Fruit fly (Drosophila melanogaster): ENCODE data around the gene me31B.

Gene me31B

DNA sequence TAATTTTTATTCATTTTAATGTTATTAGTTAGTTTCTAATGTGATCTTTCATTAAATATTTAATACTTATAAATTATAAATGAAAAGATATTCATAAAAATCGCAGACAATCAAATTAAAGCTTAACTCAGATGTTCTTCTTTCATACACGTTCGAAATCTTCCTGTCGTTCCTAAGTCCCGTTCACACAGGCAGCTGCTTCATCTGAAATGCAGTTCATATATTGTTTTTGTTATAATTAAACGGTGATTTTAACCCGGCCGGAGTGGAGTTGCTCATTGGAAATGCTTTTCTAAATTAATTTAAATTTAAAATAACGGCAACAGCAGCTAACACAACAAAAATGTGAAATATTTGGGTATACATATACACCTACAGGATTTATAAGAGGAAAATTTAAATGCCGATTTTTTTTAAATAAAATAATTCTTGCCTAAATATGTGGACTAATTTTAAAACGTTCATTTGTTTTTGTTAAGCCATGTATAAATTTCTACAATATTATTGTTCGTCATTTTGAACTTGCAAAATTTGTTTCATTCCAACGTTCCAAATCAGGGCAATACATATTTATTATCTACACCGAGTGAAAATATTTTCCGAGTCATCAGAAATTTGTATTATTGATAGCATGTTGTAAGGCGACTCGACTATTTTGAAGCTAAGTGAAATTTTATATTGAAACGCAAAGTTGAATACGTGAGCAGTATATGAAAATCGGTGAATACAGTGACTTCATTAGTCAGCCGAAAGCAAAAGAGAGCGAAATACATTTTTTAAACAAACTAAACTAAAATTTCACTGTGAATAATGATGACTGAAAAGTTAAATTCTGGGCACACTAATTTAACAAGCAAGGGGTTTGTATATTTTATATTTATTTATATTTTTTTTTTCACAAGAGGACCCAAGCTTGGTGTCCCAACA is at the start of gene me31B:
Gene me31B (plus strand): TSS at position 616 of the 927 bp plus-strand sequence.
- TF ChIP-seq Pif1B (GFP tag; optimal IDR thresholded peaks at IDR 0.05) (no peak), CG9948 (tag; optimal IDR thresholded peaks at IDR 0.05) (peak; percentile 16), CG13204 (GFP tag; optimal IDR thresholded peaks at IDR 0.05) (no peak), CG10348 (GFP tag; IDR thresholded peaks at IDR 0.05) (no peak), gl (tag; optimal IDR thresholded peaks at IDR 0.05) (no peak), CG15710 (tag; optimal IDR thresholded peaks at IDR 0.05) (no peak), D1 (tag; optimal IDR thresholded peaks at IDR 0.05) (no peak), CG32121 (GFP tag; IDR thresholded peaks at IDR 0.05) (no peak), CG12605 (GFP tag; IDR thresholded peaks at IDR 0.05) (no peak)

DNA sequence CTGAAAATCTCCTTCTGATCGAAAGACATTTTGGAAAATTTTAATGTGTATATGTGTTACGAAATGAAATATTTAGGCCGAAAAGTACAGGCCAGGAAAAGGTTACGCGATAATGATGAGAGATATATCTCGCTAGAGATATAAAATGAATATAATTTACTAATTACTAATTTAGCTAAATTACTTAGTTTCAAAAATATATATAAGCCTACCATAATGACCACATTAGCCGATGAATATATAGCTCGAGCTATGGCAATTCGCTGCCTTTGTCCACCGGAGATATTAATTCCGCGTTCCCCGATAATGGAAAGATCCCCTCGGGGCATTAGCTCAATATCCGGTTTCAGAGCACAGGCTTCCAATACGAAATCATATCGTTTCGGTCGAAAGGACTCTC is 47.7 kb upstream of the me31B start, which contains the start of gene Fum4:
Gene Fum4 (minus strand): TSS at position 101 of the 400 bp plus-strand sequence.
- TF ChIP-seq CG14655 (GFP tag; optimal IDR thresholded peaks at IDR 0.05) (no peak), rn (GFP tag; IDR thresholded peaks at IDR 0.05) (no peak), gl (tag; optimal IDR thresholded peaks at IDR 0.05) (no peak), Snoo (tag; optimal IDR thresholded peaks at IDR 0.05) (no peak), fd96Ca (GFP tag; IDR thresholded peaks at IDR 0.05) (no peak), CG15710 (tag; optimal IDR thresholded peaks at IDR 0.05) (no peak), CG8159 (tag; optimal IDR thresholded peaks at IDR 0.05) (no peak), CG17806 (tag; optimal IDR thresholded peaks at IDR 0.05) (no peak), CG32121 (GFP tag; IDR thresholded peaks at IDR 0.05) (no peak), Ets98B (GFP tag; IDR thresholded peaks at IDR 0.05) (no peak), CG12605 (GFP tag; IDR thresholded peaks at IDR 0.05) (no peak), CG13204 (GFP tag; optimal IDR thresholded peaks at IDR 0.05) (no peak), Pif1B (GFP tag; optimal IDR thresholded peaks at IDR 0.05) (no peak), CG8301 (tag; optimal IDR thresholded peaks at IDR 0.05) (no peak)

DNA sequence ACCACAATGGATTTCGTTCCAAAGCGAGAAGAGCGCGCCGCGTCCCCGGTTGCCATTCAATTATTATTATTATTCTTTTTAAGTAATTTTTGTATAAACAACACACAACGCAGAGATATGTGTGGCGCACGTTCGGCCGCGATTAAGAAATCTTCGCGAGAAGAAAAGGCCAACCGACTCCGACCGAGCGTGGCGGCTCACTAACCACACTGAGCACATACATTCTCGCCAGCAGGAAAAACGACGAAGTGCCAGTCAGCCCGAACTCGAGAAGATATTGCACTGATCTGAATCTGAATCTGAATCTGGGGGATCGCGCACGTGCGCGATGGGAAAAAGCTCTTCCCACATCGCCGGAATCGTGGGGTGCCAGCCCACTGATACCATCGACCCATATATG is 40.2 kb upstream of the me31B start, which contains the start of gene Sur:
Gene Sur (minus strand): TSS at position 207 of the 400 bp plus-strand sequence.
- TF ChIP-seq rn (GFP tag; IDR thresholded peaks at IDR 0.05): no peak
- no peak for TF ChIP-seq CG9948 (tag; optimal IDR thresholded peaks at IDR 0.05)
- no peak for TF ChIP-seq D1 (tag; optimal IDR thresholded peaks at IDR 0.05)
- no peak for TF ChIP-seq CG4496 (GFP tag; IDR thresholded peaks at IDR 0.05)

DNA sequence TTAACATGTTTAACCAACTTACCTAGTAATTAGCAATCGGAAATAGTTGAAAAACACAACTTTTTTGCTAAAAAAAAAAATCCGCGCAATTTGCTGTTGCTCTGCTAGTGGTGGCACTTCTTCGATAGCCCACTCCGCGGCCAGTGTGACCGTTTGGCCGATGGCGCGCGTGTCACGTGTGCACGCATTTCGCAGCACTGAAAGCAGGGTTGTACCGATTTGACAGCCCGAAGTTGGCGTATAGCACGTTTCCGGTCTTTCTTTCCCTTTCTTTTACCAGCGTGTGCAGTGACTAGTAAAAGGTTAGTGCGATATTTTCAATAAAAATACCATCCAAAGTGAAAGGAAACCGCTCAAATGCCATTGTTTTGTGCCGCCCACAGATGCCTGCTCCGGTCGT is 38.3 kb upstream of the me31B start, which contains the start of the genes Ripalpha and RpL7:
Gene Ripalpha (minus strand): TSS at position 128 of the 400 bp plus-strand sequence.
Gene RpL7 (plus strand): TSS at position 158 of the 400 bp plus-strand sequence.
- TF ChIP-seq CG17806 (tag; optimal IDR thresholded peaks at IDR 0.05) (peak; percentile 57), Snoo (tag; optimal IDR thresholded peaks at IDR 0.05) (peak; percentile 95), CG34367 (tag; optimal IDR thresholded peaks at IDR 0.05) (peak; percentile 89), CG4496 (GFP tag; IDR thresholded peaks at IDR 0.05) (peak; percentile 97), CG8159 (tag; optimal IDR thresholded peaks at IDR 0.05) (peak; percentile 68), CG10348 (GFP tag; IDR thresholded peaks at IDR 0.05) (no peak), Pif1A (GFP tag; optimal IDR thresholded peaks at IDR 0.05) (peak; percentile 89), rn (GFP tag; IDR thresholded peaks at IDR 0.05) (peak; percentile 85), CG8301 (tag; optimal IDR thresholded peaks at IDR 0.05) (peak; percentile 61), CG32121 (GFP tag; IDR thresholded peaks at IDR 0.05) (peak; percentile 77), fd96Ca (GFP tag; IDR thresholded peaks at IDR 0.05) (no peak), D1 (tag; optimal IDR thresholded peaks at IDR 0.05) (no peak), CG9948 (tag; optimal IDR thresholded peaks at IDR 0.05) (peak; percentile 43), CG14655 (GFP tag; optimal IDR thresholded peaks at IDR 0.05) (no peak), CG13204 (GFP tag; optimal IDR thresholded peaks at IDR 0.05) (no peak), CG15710 (tag; optimal IDR thresholded peaks at IDR 0.05) (peak; percentile 80), Pif1B (GFP tag; optimal IDR thresholded peaks at IDR 0.05) (peak; percentile 76), gl (tag; optimal IDR thresholded peaks at IDR 0.05) (peak; percentile 81), CG12605 (GFP tag; IDR thresholded peaks at IDR 0.05) (peak; percentile 88), EcR (GFP tag; optimal IDR thresholded peaks at IDR 0.05) (no peak), Ets98B (GFP tag; IDR thresholded peaks at IDR 0.05) (peak; percentile 91)

DNA sequence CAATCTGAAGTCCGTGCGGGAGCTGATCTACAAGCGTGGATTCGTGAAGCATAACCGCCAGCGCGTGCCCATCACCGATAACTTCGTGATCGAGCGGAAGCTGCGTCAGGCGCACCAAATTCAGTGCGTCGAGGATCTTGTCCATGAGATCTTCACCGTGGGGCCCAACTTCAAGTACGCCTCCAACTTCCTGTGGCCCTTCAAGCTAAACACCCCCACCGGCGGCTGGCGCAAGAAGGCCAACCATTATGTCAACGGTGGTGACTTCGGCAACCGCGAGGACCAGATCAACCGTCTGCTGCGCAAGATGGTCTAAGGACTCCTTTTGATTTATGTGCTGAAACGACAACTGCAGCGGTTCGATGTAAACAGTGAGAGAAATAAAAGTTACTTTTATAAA is 37.4 kb upstream of the me31B start:
- TF ChIP-seq CG8159 (tag; optimal IDR thresholded peaks at IDR 0.05) (no peak), CG8301 (tag; optimal IDR thresholded peaks at IDR 0.05) (no peak), CG4496 (GFP tag; IDR thresholded peaks at IDR 0.05) (0 out of 3 replicates have a peak, but pooled peaks have one; percentile 37), D1 (tag; optimal IDR thresholded peaks at IDR 0.05) (no peak)

DNA sequence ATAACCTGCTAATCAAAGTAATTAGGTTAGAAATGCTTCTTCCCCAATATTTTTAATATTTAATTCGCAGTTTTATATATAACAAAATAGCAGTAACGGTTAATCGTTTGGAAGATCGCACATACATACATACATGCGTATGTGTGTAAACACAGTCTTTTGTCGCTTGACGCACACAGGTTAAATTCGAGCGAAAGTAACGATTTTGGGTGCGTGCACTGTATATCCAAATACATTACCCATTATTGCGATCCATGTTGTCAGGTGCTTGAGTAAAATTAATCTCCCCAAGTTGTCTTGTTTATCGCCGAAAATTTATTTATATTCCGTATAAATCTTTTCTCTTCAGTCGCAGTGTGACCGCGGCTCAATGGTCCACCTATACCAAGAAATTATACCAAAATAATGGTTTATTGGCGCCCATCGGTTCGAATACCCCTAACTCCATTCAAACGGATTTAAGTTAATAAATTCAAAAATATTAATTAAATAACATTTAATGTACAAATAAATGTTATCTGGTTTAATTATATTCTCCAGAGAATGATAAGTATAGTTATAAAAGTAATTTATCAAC is 35.1 kb upstream of the me31B start, which contains the start of gene CG34159:
Gene CG34159 (minus strand): TSS at position 385 of the 577 bp plus-strand sequence.
- TF ChIP-seq CG10348 (GFP tag; IDR thresholded peaks at IDR 0.05) (no peak), rn (GFP tag; IDR thresholded peaks at IDR 0.05) (no peak), Pif1A (GFP tag; optimal IDR thresholded peaks at IDR 0.05) (no peak), CG12605 (GFP tag; IDR thresholded peaks at IDR 0.05) (no peak), CG13204 (GFP tag; optimal IDR thresholded peaks at IDR 0.05) (no peak), D1 (tag; optimal IDR thresholded peaks at IDR 0.05) (no peak), CG17806 (tag; optimal IDR thresholded peaks at IDR 0.05) (no peak), CG8301 (tag; optimal IDR thresholded peaks at IDR 0.05) (no peak), Pif1B (GFP tag; optimal IDR thresholded peaks at IDR 0.05) (no peak), CG4496 (GFP tag; IDR thresholded peaks at IDR 0.05) (no peak), CG8159 (tag; optimal IDR thresholded peaks at IDR 0.05) (no peak)

All from whole organism, pupa.